ENCODE assay signal across 1 fruit fly cellular context in genomic region chr3R:17048867-17049266, dm6.
A peak's percentile ranks its signal among the peaks of the same experiment; 100 is the strongest.
TF ChIP-seq lines count a peak whose summit lies in the region.

No protein-coding gene starts in this region.

TF ChIP-seq in whole organism, embryonic, 481 proteins besides CTCF, POLR2A, EP300 and RAD21 (continued from another document):
- TF ChIP-seq dysf (GFP tag; IDR thresholded peaks at IDR 0.05; lab: Robert Waterston, UW) (peak; percentile 57; the same call in 1 of the 3 replicates), Neu2 (GFP tag; optimal IDR thresholded peaks at IDR 0.05; lab: Kevin White, UChicago; ENCODE audit: borderline replicate concordance) (no peak), cg (GFP tag; optimal IDR thresholded peaks at IDR 0.05; lab: Kevin White, UChicago) (no peak), CG17612 (GFP tag; IDR thresholded peaks at IDR 0.05; lab: Robert Waterston, UW) (no peak), otp (GFP tag; IDR thresholded peaks at IDR 0.05; lab: Robert Waterston, UW) (no peak), sqz (GFP tag; optimal IDR thresholded peaks at IDR 0.05; lab: Kevin White, UChicago) (no peak), pan (optimal IDR thresholded peaks at IDR 0.05; lab: Kevin White, UChicago) (no peak), pan (GFP tag; optimal IDR thresholded peaks at IDR 0.05 in 1 of 2, IDR thresholded peaks at IDR 0.05 in 1 of 2) (no peak), CG13424 (tag; optimal IDR thresholded peaks at IDR 0.05; lab: Kevin White, UChicago) (peak; percentile 40), Usf (GFP tag; optimal IDR thresholded peaks at IDR 0.05; lab: Kevin White, UChicago) (peak; percentile 15), CG11247 (GFP tag; IDR thresholded peaks at IDR 0.05; lab: Robert Waterston, UW) (no peak), CG9876 (GFP tag; optimal IDR thresholded peaks at IDR 0.05; lab: Kevin White, UChicago) (no peak), kni (GFP tag; optimal IDR thresholded peaks at IDR 0.05; lab: Kevin White, UChicago) (no peak), Ptx1 (GFP tag; IDR thresholded peaks at IDR 0.05; lab: Robert Waterston, UW) (peak; percentile 41; the same call in 1 of the 2 replicates), CG17359 (tag; optimal IDR thresholded peaks at IDR 0.05; lab: Kevin White, UChicago) (peak; percentile 7), CG32532 (GFP tag; IDR thresholded peaks at IDR 0.05; lab: Robert Waterston, UW) (no peak), ato (GFP tag; IDR thresholded peaks at IDR 0.05; lab: Robert Waterston, UW; ENCODE audit: partially characterized antibody) (no peak), CG10543 (GFP tag; optimal IDR thresholded peaks at IDR 0.05; lab: Kevin White, UChicago) (no peak), HmgD (GFP tag; optimal IDR thresholded peaks at IDR 0.05; lab: Kevin White, UChicago) (no peak), Pdp1 (GFP tag; optimal IDR thresholded peaks at IDR 0.05; lab: Kevin White, UChicago) (no peak), NFAT (GFP tag; IDR thresholded peaks at IDR 0.05; lab: Robert Waterston, UW) (no peak), trh (GFP tag; optimal IDR thresholded peaks at IDR 0.05; lab: Kevin White, UChicago) (no peak), Hey (tag; optimal IDR thresholded peaks at IDR 0.05; lab: Kevin White, UChicago) (no peak), nmo (GFP tag; optimal IDR thresholded peaks at IDR 0.05; lab: Kevin White, UChicago) (peak; percentile 52), bab2 (GFP tag; optimal IDR thresholded peaks at IDR 0.05; lab: Kevin White, UChicago) (no peak), zf30C (GFP tag; optimal IDR thresholded peaks at IDR 0.05; lab: Kevin White, UChicago) (peak; percentile 23), HmgZ (tag; optimal IDR thresholded peaks at IDR 0.05; lab: Kevin White, UChicago) (no peak), CG3407 (GFP tag; optimal IDR thresholded peaks at IDR 0.05; lab: Kevin White, UChicago) (peak; percentile 11), Ets97D (GFP tag; optimal IDR thresholded peaks at IDR 0.05; lab: Kevin White, UChicago) (no peak), oc (tag; optimal IDR thresholded peaks at IDR 0.05; lab: Kevin White, UChicago) (no peak), CG2889 (GFP tag; IDR thresholded peaks at IDR 0.05; lab: Robert Waterston, UW) (peak; percentile 13; the same call in 1 of the 3 replicates), CG3995 (GFP tag; optimal IDR thresholded peaks at IDR 0.05; lab: Kevin White, UChicago) (no peak), CG16815 (GFP tag; optimal IDR thresholded peaks at IDR 0.05; lab: Kevin White, UChicago) (peak; percentile 31), CG32772 (GFP tag; IDR thresholded peaks at IDR 0.05; lab: Robert Waterston, UW) (0 out of 2 replicates have a peak, but pooled peaks have one; percentile 26), crol (GFP tag; IDR thresholded peaks at IDR 0.05; lab: Robert Waterston, UW) (no peak), CG18619 (GFP tag; optimal IDR thresholded peaks at IDR 0.05; lab: Kevin White, UChicago) (no peak), CG1529 (GFP tag; optimal IDR thresholded peaks at IDR 0.05; lab: Kevin White, UChicago) (no peak), CG4328 (GFP tag; optimal IDR thresholded peaks at IDR 0.05; lab: Kevin White, UChicago) (no peak), CG2202 (tag; optimal IDR thresholded peaks at IDR 0.05; lab: Kevin White, UChicago) (peak; percentile 25), CG16863 (GFP tag; optimal IDR thresholded peaks at IDR 0.05; lab: Kevin White, UChicago) (no peak), CG10431 (GFP tag; optimal IDR thresholded peaks at IDR 0.05; lab: Kevin White, UChicago) (no peak), al (GFP tag; IDR thresholded peaks at IDR 0.05; lab: Robert Waterston, UW) (no peak), Mrtf (GFP tag; IDR thresholded peaks at IDR 0.05; lab: Robert Waterston, UW) (no peak), CG34376 (GFP tag; optimal IDR thresholded peaks at IDR 0.05; lab: Kevin White, UChicago) (no peak), tx (GFP tag; optimal IDR thresholded peaks at IDR 0.05; lab: Kevin White, UChicago) (no peak), zen (tag; optimal IDR thresholded peaks at IDR 0.05; lab: Kevin White, UChicago) (no peak), Meics (GFP tag; optimal IDR thresholded peaks at IDR 0.05; lab: Kevin White, UChicago) (peak; percentile 3), CG8388 (GFP tag; optimal IDR thresholded peaks at IDR 0.05; lab: Kevin White, UChicago) (peak; percentile 39), CG3847 (GFP tag; IDR thresholded peaks at IDR 0.05; lab: Robert Waterston, UW) (peak; percentile 27; the same call in 1 of the 2 replicates), mam (GFP tag; optimal IDR thresholded peaks at IDR 0.05; lab: Kevin White, UChicago) (no peak), B-H2 (GFP tag; optimal IDR thresholded peaks at IDR 0.05; lab: Kevin White, UChicago) (no peak), CG12659 (GFP tag; optimal IDR thresholded peaks at IDR 0.05; lab: Kevin White, UChicago) (peak; percentile 24), CG4404 (GFP tag; IDR thresholded peaks at IDR 0.05; lab: Robert Waterston, UW) (no peak), CG18764 (GFP tag; optimal IDR thresholded peaks at IDR 0.05; lab: Kevin White, UChicago) (no peak), toy (GFP tag; IDR thresholded peaks at IDR 0.05; lab: Robert Waterston, UW) (no peak), CG11093 (GFP tag; IDR thresholded peaks at IDR 0.05; lab: Robert Waterston, UW) (0 out of 3 replicates have a peak, but pooled peaks have one; percentile 47), Doc2 (GFP tag; IDR thresholded peaks at IDR 0.05; lab: Robert Waterston, UW) (no peak), CG30403 (GFP tag; optimal IDR thresholded peaks at IDR 0.05; lab: Kevin White, UChicago) (peak; percentile 38), CG12236 (GFP tag; optimal IDR thresholded peaks at IDR 0.05; lab: Kevin White, UChicago) (no peak), CG8359 (GFP tag; optimal IDR thresholded peaks at IDR 0.05; lab: Kevin White, UChicago; ENCODE audit: borderline replicate concordance) (no peak), slou (GFP tag; optimal IDR thresholded peaks at IDR 0.05; lab: Kevin White, UChicago) (no peak), ssp (GFP tag; IDR thresholded peaks at IDR 0.05; lab: Robert Waterston, UW) (no peak), gem (tag; optimal IDR thresholded peaks at IDR 0.05; lab: Kevin White, UChicago) (peak; percentile 69), prd (optimal IDR thresholded peaks at IDR 0.05; lab: Kevin White, UChicago) (no peak), prd (GFP tag; IDR thresholded peaks at IDR 0.05; lab: Robert Waterston, UW) (peak; percentile 51; the same call in 2 of the 3 replicates), CG12299 (tag; optimal IDR thresholded peaks at IDR 0.05; lab: Kevin White, UChicago) (no peak), MTF-1 (GFP tag; optimal IDR thresholded peaks at IDR 0.05; lab: Kevin White, UChicago; ENCODE audit: borderline replicate concordance) (no peak), CG6254 (GFP tag; optimal IDR thresholded peaks at IDR 0.05; lab: Kevin White, UChicago) (no peak), zfh2 (GFP tag; optimal IDR thresholded peaks at IDR 0.05; lab: Kevin White, UChicago) (no peak), Med (GFP tag; lab: Kevin White, UChicago) (peak; percentile 49), dimm (GFP tag; IDR thresholded peaks at IDR 0.05; lab: Robert Waterston, UW) (no peak), CG3726 (GFP tag; IDR thresholded peaks at IDR 0.05; lab: Robert Waterston, UW) (no peak), ac (GFP tag; optimal IDR thresholded peaks at IDR 0.05; lab: Kevin White, UChicago) (no peak), PHDP (tag; optimal IDR thresholded peaks at IDR 0.05; lab: Kevin White, UChicago) (peak; percentile 31), CG10209 (GFP tag; optimal IDR thresholded peaks at IDR 0.05; lab: Kevin White, UChicago) (peak; percentile 47), dpn (GFP tag; optimal IDR thresholded peaks at IDR 0.05; lab: Kevin White, UChicago) (peak in 1 of 2 experiments; percentile 11), chm (GFP tag; IDR thresholded peaks at IDR 0.05; lab: Robert Waterston, UW) (no peak), D19A (tag; optimal IDR thresholded peaks at IDR 0.05; lab: Kevin White, UChicago) (peak; percentile 8), gcm (GFP tag; optimal IDR thresholded peaks at IDR 0.05; lab: Kevin White, UChicago) (peak; percentile 23), CG8089 (GFP tag; optimal IDR thresholded peaks at IDR 0.05; lab: Kevin White, UChicago) (no peak), CG8478 (optimal IDR thresholded peaks at IDR 0.05; lab: Kevin White, UChicago) (no peak), Oaz (GFP tag; IDR thresholded peaks at IDR 0.05; lab: Robert Waterston, UW) (no peak), CG6272 (GFP tag; IDR thresholded peaks at IDR 0.05; lab: Robert Waterston, UW) (no peak), chn (GFP tag; optimal IDR thresholded peaks at IDR 0.05; lab: Kevin White, UChicago) (no peak), row (GFP tag; IDR thresholded peaks at IDR 0.05; lab: Robert Waterston, UW) (peak; percentile 45; the same call in 2 of the 3 replicates), CG32767 (GFP tag; IDR thresholded peaks at IDR 0.05; lab: Robert Waterston, UW) (0 out of 2 replicates have a peak, but pooled peaks have one; percentile 28), sima (GFP tag; optimal IDR thresholded peaks at IDR 0.05; lab: Kevin White, UChicago) (no peak), CG11456 (GFP tag; IDR thresholded peaks at IDR 0.05; lab: Robert Waterston, UW) (no peak), Nf-YC (tag; optimal IDR thresholded peaks at IDR 0.05; lab: Kevin White, UChicago) (peak; percentile 8), lbe (GFP tag; optimal IDR thresholded peaks at IDR 0.05; lab: Kevin White, UChicago) (no peak), CG11504 (tag; optimal IDR thresholded peaks at IDR 0.05; lab: Kevin White, UChicago) (peak; percentile 32), amos (GFP tag; IDR thresholded peaks at IDR 0.05; lab: Robert Waterston, UW; ENCODE audit: partially characterized antibody) (no peak), rib (GFP tag; IDR thresholded peaks at IDR 0.05; lab: Robert Waterston, UW) (no peak), lola (GFP tag; optimal IDR thresholded peaks at IDR 0.05; lab: Kevin White, UChicago) (peak in 1 of 3 experiments; percentile 41), Sox100B (GFP tag; optimal IDR thresholded peaks at IDR 0.05; lab: Kevin White, UChicago) (peak; percentile 7), CG17912 (GFP tag; optimal IDR thresholded peaks at IDR 0.05; lab: Kevin White, UChicago) (no peak), CG18476 (GFP tag; optimal IDR thresholded peaks at IDR 0.05; lab: Kevin White, UChicago) (no peak), CG11723 (GFP tag; optimal IDR thresholded peaks at IDR 0.05; lab: Kevin White, UChicago) (no peak), Sox102F (GFP tag; optimal IDR thresholded peaks at IDR 0.05; lab: Kevin White, UChicago) (no peak), wor (GFP tag; IDR thresholded peaks at IDR 0.05; lab: Robert Waterston, UW) (0 out of 2 replicates have a peak, but pooled peaks have one; percentile 31), Dad (GFP tag; optimal IDR thresholded peaks at IDR 0.05; lab: Kevin White, UChicago) (no peak), HLH3B (GFP tag; IDR thresholded peaks at IDR 0.05; lab: Robert Waterston, UW) (no peak), Chrac-16 (GFP tag; optimal IDR thresholded peaks at IDR 0.05; lab: Kevin White, UChicago) (no peak), Xbp1 (GFP tag; optimal IDR thresholded peaks at IDR 0.05; lab: Kevin White, UChicago) (peak; percentile 23), da (GFP tag; optimal IDR thresholded peaks at IDR 0.05; lab: Kevin White, UChicago) (no peak), fd3F (GFP tag; optimal IDR thresholded peaks at IDR 0.05; lab: Kevin White, UChicago) (no peak), Blimp-1 (GFP tag; optimal IDR thresholded peaks at IDR 0.05; lab: Kevin White, UChicago) (no peak)
TF ChIP-seq in whole organism, embryonic: peak in this region for 74.
